Worm (Caenorhabditis elegans) whole organism, L2 larva: ENCODE data around the gene copd-1.
A peak's percentile ranks its signal among the peaks of the same experiment; 100 is the strongest.

ENCODE experiments used
- C34F6.9 ChIP-seq: fragments of 150-350 bp; optimal IDR thresholded peaks from 2 replicates; lab custom pipeline; 2014; ENCODE audit warnings: missing biosample characterization, missing genetic modification characterization
- F13H6.1 ChIP-seq: sonication (generic microtip); optimal IDR thresholded peaks from 2 replicates; lab custom pipeline; 2016; ENCODE audit warnings: missing genetic modification characterization, missing compliant biosample characterization
- R02D3.7 ChIP-seq: fragments of 150-350 bp; optimal IDR thresholded peaks from 2 replicates; lab custom pipeline; 2014; ENCODE audit warnings: missing biosample characterization, missing genetic modification characterization
- Y55F3AM.14 ChIP-seq: fragments of 200-800 bp; sonication (Bioruptor generic); optimal IDR thresholded peaks from 2 replicates; lab custom pipeline; 2018; ENCODE audit warnings: mild to moderate bottlenecking, missing genetic modification characterization, missing compliant biosample characterization
- ZK546.5 ChIP-seq: sonication (generic microtip); optimal IDR thresholded peaks from 2 replicates; lab custom pipeline; 2017; ENCODE audit warnings: missing biosample characterization, missing genetic modification characterization
- alr-1 ChIP-seq: fragments of 150-350 bp; optimal IDR thresholded peaks from 2 replicates; lab custom pipeline; 2014; ENCODE audit warnings: missing biosample characterization, missing genetic modification characterization
- aly-2 ChIP-seq: fragments of 150-350 bp; optimal IDR thresholded peaks from 2 replicates; lab custom pipeline; 2014; ENCODE audit warnings: missing biosample characterization, missing genetic modification characterization
- ama-1 ChIP-seq: fragments of 150-350 bp; optimal IDR thresholded peaks from 2 replicates; lab custom pipeline; 2018; ENCODE audit warnings: inconsistent platforms
- blmp-1 ChIP-seq: sonication (generic microtip); optimal IDR thresholded peaks from 2 replicates; lab custom pipeline; 2017; ENCODE audit warnings: missing genetic modification characterization, mild to moderate bottlenecking, missing compliant biosample characterization, antibody characterized with exemption, moderate library complexity; ENCODE audit not compliant: insufficient read depth
- ceh-16 ChIP-seq: fragments of 150-350 bp; optimal IDR thresholded peaks from 2 replicates; lab custom pipeline; 2014; ENCODE audit warnings: missing biosample characterization, missing genetic modification characterization
- ceh-82 ChIP-seq: fragments of 150-350 bp; optimal IDR thresholded peaks from 2 replicates; lab custom pipeline; 2014; ENCODE audit warnings: missing biosample characterization, missing genetic modification characterization
- crh-2 ChIP-seq: sonication (generic microtip); optimal IDR thresholded peaks from 2 replicates; lab custom pipeline; 2017; ENCODE audit warnings: missing biosample characterization, missing genetic modification characterization
- dmd-4 ChIP-seq: sonication (generic microtip); optimal IDR thresholded peaks from 2 replicates; lab custom pipeline; 2017; ENCODE audit warnings: missing biosample characterization, missing genetic modification characterization
- egl-27 ChIP-seq: sonication (generic microtip); optimal IDR thresholded peaks from 3 replicates; lab custom pipeline; 2017; ENCODE audit warnings: missing biosample characterization, missing genetic modification reagents, missing genetic modification characterization
- elt-1 ChIP-seq: fragments of 150-350 bp; optimal IDR thresholded peaks from 2 replicates; lab custom pipeline; 2014; ENCODE audit warnings: missing biosample characterization, missing genetic modification characterization
- elt-3 ChIP-seq: sonication (generic microtip); optimal IDR thresholded peaks from 2 replicates; lab custom pipeline; 2017; ENCODE audit warnings: missing biosample characterization, missing genetic modification characterization
- fos-1 ChIP-seq: fragments of 150-350 bp; optimal IDR thresholded peaks from 2 replicates; lab custom pipeline; 2014; ENCODE audit warnings: missing biosample characterization, missing genetic modification characterization
- gmeb-1 ChIP-seq: fragments of 150-350 bp; optimal IDR thresholded peaks from 2 replicates; lab custom pipeline; 2014; ENCODE audit warnings: missing biosample characterization, missing genetic modification characterization
- lin-11 ChIP-seq: fragments of 150-350 bp; sonication (generic microtip); optimal IDR thresholded peaks from 2 replicates; lab custom pipeline; 2014; ENCODE audit warnings: missing biosample characterization, missing genetic modification characterization, inconsistent platforms, mixed read lengths
- lin-13 ChIP-seq: fragments of 150-350 bp; optimal IDR thresholded peaks from 2 replicates; lab custom pipeline; 2014; ENCODE audit warnings: missing biosample characterization, missing genetic modification reagents, missing genetic modification characterization
- lin-39 ChIP-seq: fragments of 150-350 bp; optimal IDR thresholded peaks from 2 replicates; lab custom pipeline; 2014; ENCODE audit warnings: missing biosample characterization, missing genetic modification reagents, missing genetic modification characterization
- lsy-2 ChIP-seq, 2 experiments: fragments of 150-350 bp in 1 of 2; sonication (generic microtip) in 1 of 2; optimal IDR thresholded peaks; 2 replicates each; lab custom pipeline; 2014 to 2017; ENCODE audit warnings: missing biosample characterization in 2 of 2, missing genetic modification characterization in 2 of 2
- mab-5 ChIP-seq: fragments of 150-350 bp; optimal IDR thresholded peaks from 2 replicates; lab custom pipeline; 2014; ENCODE audit warnings: missing biosample characterization, missing genetic modification characterization
- mbf-1 ChIP-seq: sonication (generic microtip); optimal IDR thresholded peaks from 2 replicates; lab custom pipeline; 2017; ENCODE audit warnings: missing biosample characterization, missing genetic modification characterization
- mdl-1 ChIP-seq, 2 experiments: fragments of 150-350 bp in 1 of 2; sonication (generic microtip) in 1 of 2; optimal IDR thresholded peaks; 2 replicates each; lab custom pipeline; 2017; ENCODE audit warnings: missing biosample characterization in 2 of 2, missing genetic modification characterization in 2 of 2
- nhr-10 ChIP-seq: sonication (generic microtip); optimal IDR thresholded peaks from 2 replicates; lab custom pipeline; 2017; ENCODE audit warnings: missing biosample characterization, missing genetic modification characterization
- nhr-11 ChIP-seq: fragments of 150-350 bp; optimal IDR thresholded peaks from 2 replicates; lab custom pipeline; 2014; ENCODE audit warnings: missing biosample characterization, missing genetic modification characterization
- nhr-12 ChIP-seq: fragments of 150-350 bp; optimal IDR thresholded peaks from 2 replicates; lab custom pipeline; 2014; ENCODE audit warnings: missing biosample characterization, missing genetic modification characterization
- nhr-129 ChIP-seq: fragments of 150-350 bp; optimal IDR thresholded peaks from 2 replicates; lab custom pipeline; 2014; ENCODE audit warnings: missing biosample characterization, missing genetic modification characterization
- nhr-21 ChIP-seq: fragments of 150-350 bp; optimal IDR thresholded peaks from 2 replicates; lab custom pipeline; 2014; ENCODE audit warnings: missing biosample characterization, missing genetic modification characterization
- nhr-23 ChIP-seq: fragments of 150-350 bp; optimal IDR thresholded peaks from 2 replicates; lab custom pipeline; 2014; ENCODE audit warnings: missing biosample characterization, missing genetic modification reagents, missing genetic modification characterization
- nhr-237 ChIP-seq: fragments of 150-350 bp; optimal IDR thresholded peaks from 2 replicates; lab custom pipeline; 2014; ENCODE audit warnings: missing biosample characterization, missing genetic modification characterization
- nhr-25 ChIP-seq: fragments of 150-350 bp; sonication (generic microtip); optimal IDR thresholded peaks from 3 replicates; lab custom pipeline; 2014; ENCODE audit warnings: missing biosample characterization, missing genetic modification characterization
- nhr-6 ChIP-seq: fragments of 150-350 bp; optimal IDR thresholded peaks from 2 replicates; lab custom pipeline; 2014; ENCODE audit warnings: missing biosample characterization, missing genetic modification characterization
- nhr-77 ChIP-seq: fragments of 150-350 bp; optimal IDR thresholded peaks from 2 replicates; lab custom pipeline; 2014; ENCODE audit warnings: missing biosample characterization, missing genetic modification characterization
- peb-1 ChIP-seq: fragments of 150-350 bp; optimal IDR thresholded peaks from 2 replicates; lab custom pipeline; 2014; ENCODE audit warnings: missing biosample characterization, missing genetic modification characterization
- sem-4 ChIP-seq: fragments of 150-350 bp; optimal IDR thresholded peaks from 2 replicates; lab custom pipeline; 2014; ENCODE audit warnings: missing biosample characterization, missing genetic modification reagents, missing genetic modification characterization
- skn-1 ChIP-seq: sonication (generic microtip); optimal IDR thresholded peaks from 2 replicates; lab custom pipeline; 2017; ENCODE audit warnings: missing biosample characterization, missing genetic modification characterization
- sma-3 ChIP-seq: sonication (generic microtip); optimal IDR thresholded peaks from 2 replicates; lab custom pipeline; 2016; ENCODE audit warnings: missing genetic modification reagents, missing genetic modification characterization, missing compliant biosample characterization
- sma-9 ChIP-seq, 2 experiments: fragments of 150-350 bp in 1 of 2; sonication (generic microtip) in 1 of 2; optimal IDR thresholded peaks; 2 replicates each; lab custom pipeline; 2014 to 2016; ENCODE audit warnings: missing genetic modification characterization in 2 of 2, mild to moderate bottlenecking in 1 of 2, missing biosample characterization in 1 of 2, missing compliant biosample characterization in 1 of 2, missing genetic modification reagents in 1 of 2, moderate library complexity in 1 of 2
- snpc-4 ChIP-seq: fragments of 150-350 bp; optimal IDR thresholded peaks from 2 replicates; lab custom pipeline; 2014; ENCODE audit warnings: missing biosample characterization, missing genetic modification characterization
- unc-39 ChIP-seq: fragments of 150-350 bp; optimal IDR thresholded peaks from 2 replicates; lab custom pipeline; 2014; ENCODE audit warnings: missing biosample characterization, missing genetic modification characterization
- unc-55 ChIP-seq: fragments of 150-350 bp; sonication (generic microtip); optimal IDR thresholded peaks from 3 replicates; lab custom pipeline; 2014; ENCODE audit warnings: missing biosample characterization, missing genetic modification reagents, missing genetic modification characterization
- unc-62 ChIP-seq: fragments of 150-350 bp; optimal IDR thresholded peaks from 2 replicates; lab custom pipeline; 2014; ENCODE audit warnings: missing biosample characterization, missing genetic modification reagents, missing genetic modification characterization
- ztf-1 ChIP-seq: fragments of 200-800 bp; sonication (Bioruptor generic); conservative IDR thresholded peaks from 2 replicates; pipeline ENCODE4 v1.3.6; 2022; ENCODE audit warnings: missing genetic modification characterization, missing compliant biosample characterization
- ztf-11 ChIP-seq: sonication (generic microtip); optimal IDR thresholded peaks from 2 replicates; lab custom pipeline; 2017; ENCODE audit warnings: missing biosample characterization, missing genetic modification characterization
- ztf-4 ChIP-seq: fragments of 150-350 bp; optimal IDR thresholded peaks from 2 replicates; lab custom pipeline; 2014; ENCODE audit warnings: missing biosample characterization, missing genetic modification characterization

copd-1 gene

DNA sequence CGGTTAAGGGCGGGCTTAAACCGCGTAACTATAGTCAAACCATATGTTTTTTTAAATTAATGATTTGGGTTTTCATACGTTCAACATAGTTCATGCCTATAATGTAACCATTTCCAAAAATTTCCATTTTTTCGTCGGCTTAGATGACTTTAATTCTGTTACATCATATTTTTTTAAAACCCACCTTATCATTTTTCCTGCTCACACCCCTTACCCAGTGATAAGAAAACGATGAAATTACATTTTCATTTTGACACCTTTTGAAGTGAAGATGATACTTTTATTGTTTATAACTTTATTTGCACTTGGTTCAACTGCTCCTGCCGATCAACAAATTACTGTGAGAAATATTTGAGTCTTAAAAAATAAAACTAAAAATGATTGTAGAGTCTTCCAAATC, 12.5 kb downstream of the copd-1 start, which contains the start of gene ctsa-4.2:
TSS of gene ctsa-4.2 (plus strand) at position 247 of the 400 bp plus-strand sequence.
- TF ChIP-seq ceh-82 (no peak), nhr-23 (tag; lab: Kevin White, UChicago) (no peak), crh-2 (tag; lab: Kevin White, UChicago) (peak; percentile 14), nhr-77 (tag; lab: Kevin White, UChicago) (no peak), ztf-11 (tag; lab: Kevin White, UChicago) (no peak), unc-39 (tag; lab: Kevin White, UChicago) (no peak), fos-1 (tag; lab: Kevin White, UChicago) (peak; percentile 62), unc-55 (no peak), skn-1 (peak; percentile 82), nhr-237 (no peak), mbf-1 (tag; lab: Kevin White, UChicago) (no peak), alr-1 (tag; lab: Kevin White, UChicago) (no peak), nhr-25 (tag; lab: Kevin White, UChicago) (no peak), Y55F3AM.14 (GFP tag; lab: Kevin White, UChicago) (no peak), aly-2 (tag; lab: Kevin White, UChicago) (no peak), F13H6.1 (tag; lab: Kevin White, UChicago) (no peak), ama-1 (lab: Kevin White, UChicago) (no peak), C34F6.9 (tag; lab: Kevin White, UChicago) (no peak), egl-27 (tag; lab: Kevin White, UChicago) (no peak), snpc-4 (no peak), unc-62 (no peak), sma-9 (GFP tag; optimal IDR thresholded peaks at IDR 0.05; lab: Kevin White, UChicago) (peak; percentile 20), sma-9 (tag; optimal IDR thresholded peaks at IDR 0.05; lab: Kevin White, UChicago) (no peak), sem-4 (no peak), elt-3 (no peak), lin-11 (tag; lab: Kevin White, UChicago) (no peak), nhr-129 (tag; lab: Kevin White, UChicago) (peak; percentile 32), nhr-11 (tag; lab: Kevin White, UChicago) (no peak), ztf-4 (tag; lab: Kevin White, UChicago) (no peak)

DNA sequence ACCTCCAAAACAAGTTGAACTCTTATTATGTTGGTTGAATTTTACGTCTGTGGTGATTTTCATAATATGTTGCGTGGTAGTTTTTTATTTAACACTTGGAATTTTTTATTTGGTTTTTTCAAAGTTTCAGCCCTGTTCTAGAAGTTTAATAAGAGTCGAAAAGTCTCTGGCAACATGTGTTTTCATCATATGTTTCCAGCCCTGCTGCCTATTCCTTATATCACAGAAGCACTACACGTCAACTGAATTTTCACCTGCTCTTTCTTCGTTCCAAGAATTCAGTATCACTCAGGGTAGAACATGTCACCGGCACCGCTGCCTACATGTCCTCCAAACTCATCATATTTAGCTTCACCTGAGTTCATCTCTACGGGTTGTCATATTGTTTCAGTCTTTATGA, 14.2 kb downstream of the copd-1 start, which contains the start of gene srh-40:
TSS of gene srh-40 (plus strand) at position 301 of the 400 bp plus-strand sequence.
- no peak for TF ChIP-seq ztf-11 (tag; lab: Kevin White, UChicago)
- no peak for TF ChIP-seq sma-3 (GFP tag; lab: Kevin White, UChicago)
- TF ChIP-seq C34F6.9 (tag; lab: Kevin White, UChicago): no peak
- TF ChIP-seq mdl-1 (tag; optimal IDR thresholded peaks at IDR 0.05; lab: Kevin White, UChicago): no peak
- no peak for TF ChIP-seq nhr-6 (tag; lab: Kevin White, UChicago)
- no peak for TF ChIP-seq R02D3.7 (tag; lab: Kevin White, UChicago)
- no peak for TF ChIP-seq mab-5
- no peak for TF ChIP-seq nhr-10 (tag; lab: Kevin White, UChicago)
- TF ChIP-seq lin-13: no peak
- no peak for TF ChIP-seq ceh-82

DNA sequence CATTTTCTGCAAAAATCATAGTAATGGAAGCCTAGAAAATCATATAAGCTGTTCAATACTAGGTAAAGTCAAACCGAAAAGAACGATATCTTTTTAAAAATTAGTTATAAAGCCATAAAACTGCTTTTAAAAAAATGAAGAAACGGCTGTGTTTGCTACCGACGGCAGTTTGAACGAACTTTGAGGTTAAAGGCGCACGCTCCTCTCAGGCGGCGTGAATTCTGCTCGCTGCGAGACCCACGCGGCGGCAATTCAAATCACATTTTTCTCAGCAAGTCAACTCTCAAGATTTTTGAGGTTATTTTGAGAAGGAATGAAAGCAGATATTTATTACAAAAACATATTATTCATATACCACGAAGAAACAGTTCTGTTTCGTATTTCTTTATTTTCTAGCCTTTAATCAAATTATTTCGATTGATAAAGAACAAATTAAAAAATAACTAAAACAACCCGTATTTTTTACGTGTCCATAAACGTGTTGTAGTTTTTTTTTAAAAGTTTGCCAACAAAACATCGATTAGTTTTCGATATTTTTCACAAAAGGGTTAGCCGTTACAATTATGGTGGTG, 16.6 kb downstream of the copd-1 start, which contains the start of the genes mdh-2 and F20H11.4:
TSS of gene mdh-2 (minus strand) at position 6 of the 572 bp plus-strand sequence.
TSS of gene F20H11.4 (plus strand) at position 522 of the 572 bp plus-strand sequence.
- TF ChIP-seq peb-1 (tag; lab: Kevin White, UChicago): no peak
- no peak for TF ChIP-seq blmp-1 (tag; lab: Kevin White, UChicago)
- TF ChIP-seq lsy-2 (tag; optimal IDR thresholded peaks at IDR 0.05; lab: Kevin White, UChicago): peak; percentile 55 to 90
- TF ChIP-seq nhr-129 (tag; lab: Kevin White, UChicago): peak; percentile 81
- TF ChIP-seq ceh-82: peak; percentile 5
- TF ChIP-seq sem-4: peak; percentile 49
- peak; percentile 65 for TF ChIP-seq snpc-4
- no peak for TF ChIP-seq nhr-10 (tag; lab: Kevin White, UChicago)
- TF ChIP-seq aly-2 (tag; lab: Kevin White, UChicago): no peak
- peak; percentile 67 for TF ChIP-seq ama-1 (lab: Kevin White, UChicago)
- no peak for TF ChIP-seq mbf-1 (tag; lab: Kevin White, UChicago)
- no peak for TF ChIP-seq nhr-6 (tag; lab: Kevin White, UChicago)
- TF ChIP-seq elt-3: no peak
- no peak for TF ChIP-seq skn-1
- no peak for TF ChIP-seq ztf-11 (tag; lab: Kevin White, UChicago)
- TF ChIP-seq nhr-237: no peak
- TF ChIP-seq nhr-23 (tag; lab: Kevin White, UChicago): no peak
- TF ChIP-seq mdl-1 (tag; optimal IDR thresholded peaks at IDR 0.05; lab: Kevin White, UChicago): peak in 1 of 2 experiments; percentile 15
- peak; percentile 45 for TF ChIP-seq ZK546.5
- TF ChIP-seq nhr-11 (tag; lab: Kevin White, UChicago): no peak
- TF ChIP-seq nhr-25 (tag; lab: Kevin White, UChicago): peak; percentile 70
- TF ChIP-seq ceh-16 (tag; lab: Kevin White, UChicago): no peak
- TF ChIP-seq gmeb-1 (tag; lab: Kevin White, UChicago): peak; percentile 95
- TF ChIP-seq lin-39 (tag; lab: Kevin White, UChicago): no peak
- peak; percentile 67 for TF ChIP-seq nhr-21 (tag; lab: Kevin White, UChicago)
- TF ChIP-seq dmd-4 (tag; lab: Kevin White, UChicago): no peak
- TF ChIP-seq F13H6.1 (tag; lab: Kevin White, UChicago): peak; percentile 66
- no peak for TF ChIP-seq ztf-1 (GFP tag; lab: Robert Waterston, UW)
- TF ChIP-seq sma-3 (GFP tag; lab: Kevin White, UChicago): peak; percentile 77
- no peak for TF ChIP-seq nhr-77 (tag; lab: Kevin White, UChicago)
- no peak for TF ChIP-seq elt-1 (tag; lab: Kevin White, UChicago)
- no peak for TF ChIP-seq Y55F3AM.14 (GFP tag; lab: Kevin White, UChicago)
- no peak for TF ChIP-seq alr-1 (tag; lab: Kevin White, UChicago)
- TF ChIP-seq nhr-12: no peak
